Fruit fly (Drosophila melanogaster): ENCODE measurements around the gene Tsp26A.

- TF ChIP-seq CG11723 (GFP tag; optimal IDR thresholded peaks at IDR 0.05) (no peak), fru (optimal IDR thresholded peaks at IDR 0.05) (no peak), seq (GFP tag; IDR thresholded peaks at IDR 0.05) (no peak), Blimp-1 (GFP tag; optimal IDR thresholded peaks at IDR 0.05) (no peak), CG13894 (tag; optimal IDR thresholded peaks at IDR 0.05) (no peak), CG18476 (GFP tag; optimal IDR thresholded peaks at IDR 0.05) (no peak), CG30020 (tag; optimal IDR thresholded peaks at IDR 0.05) (no peak), Hsf (GFP tag; optimal IDR thresholded peaks at IDR 0.05) (no peak), so (GFP tag; IDR thresholded peaks at IDR 0.05) (no peak), CG10654 (GFP tag; optimal IDR thresholded peaks at IDR 0.05) (no peak), rib (GFP tag; IDR thresholded peaks at IDR 0.05) (no peak), Side (GFP tag; optimal IDR thresholded peaks at IDR 0.05) (no peak), CG10366 (GFP tag; IDR thresholded peaks at IDR 0.05) (no peak), insv (GFP tag; optimal IDR thresholded peaks at IDR 0.05) (no peak)
Observed at dm6 chr2L:5964211-5964610, 35.8 kb upstream of the Tsp26A start.
